Worm (Caenorhabditis elegans) whole organism, young adult: ENCODE data around the gene chil-14.

Source experiments
- B0336.3 ChIP-seq: fragments of 200-800 bp; sonication (Bioruptor generic); IDR thresholded peaks from 2 replicates; pipeline ENCODE4 v1.3.6; 2022; ENCODE audit warnings: missing genetic modification characterization, missing compliant biosample characterization
- C06A6.2 ChIP-seq: fragments of 200-800 bp; sonication (Bioruptor generic); conservative IDR thresholded peaks from 2 replicates; pipeline ENCODE4 v1.3.6; 2022; ENCODE audit warnings: missing genetic modification characterization, missing compliant biosample characterization
- F39B2.1 ChIP-seq: fragments of 200-800 bp; sonication (Bioruptor generic); IDR thresholded peaks from 2 replicates; pipeline ENCODE4 v1.3.6; 2022; ENCODE audit warnings: missing genetic modification reagents, missing genetic modification characterization, missing compliant biosample characterization
- F52B5.7 ChIP-seq: sonication (generic microtip); optimal IDR thresholded peaks from 2 replicates; lab custom pipeline; 2016; ENCODE audit warnings: mild to moderate bottlenecking, missing genetic modification characterization, missing compliant biosample characterization
- K11D2.4 ChIP-seq: fragments of 200-800 bp; sonication (Bioruptor generic); IDR thresholded peaks from 2 replicates; pipeline ENCODE4 v1.3.6; 2022; ENCODE audit warnings: missing genetic modification reagents, missing genetic modification characterization, missing compliant biosample characterization
- atf-7 ChIP-seq: sonication (generic microtip); optimal IDR thresholded peaks from 2 replicates; lab custom pipeline; 2017; ENCODE audit warnings: mild to moderate bottlenecking, missing genetic modification characterization, missing compliant biosample characterization
- attf-6 ChIP-seq: fragments of 200-800 bp; sonication (Bioruptor generic); IDR thresholded peaks from 2 replicates; pipeline ENCODE4 v1.3.6; 2022; ENCODE audit warnings: missing genetic modification reagents, missing genetic modification characterization, missing compliant biosample characterization
- ceh-40 ChIP-seq: fragments of 200-800 bp; sonication (Bioruptor generic); IDR thresholded peaks from 2 replicates; pipeline ENCODE4 v1.3.6; 2022; ENCODE audit warnings: missing genetic modification characterization, missing compliant biosample characterization
- die-1 ChIP-seq: sonication (generic microtip); optimal IDR thresholded peaks from 2 replicates; lab custom pipeline; 2016; ENCODE audit warnings: missing genotype, mild to moderate bottlenecking, missing genetic modification characterization, missing compliant biosample characterization
- dox-1 ChIP-seq: fragments of 200-800 bp; sonication (Bioruptor generic); IDR thresholded peaks from 2 replicates; pipeline ENCODE4 v1.3.6; 2022; ENCODE audit warnings: missing genetic modification reagents, missing genetic modification characterization, missing compliant biosample characterization
- egl-44 ChIP-seq: fragments of 200-800 bp; sonication (Bioruptor generic); IDR thresholded peaks from 2 replicates; pipeline ENCODE4 v1.3.6; 2022; ENCODE audit warnings: missing genetic modification reagents, missing genetic modification characterization, missing compliant biosample characterization
- egrh-3 ChIP-seq: fragments of 200-800 bp; sonication (Bioruptor generic); IDR thresholded peaks from 2 replicates; pipeline ENCODE4 v1.3.6; 2022; ENCODE audit warnings: missing genetic modification reagents, missing genetic modification characterization, missing compliant biosample characterization
- ets-4 ChIP-seq: fragments of 200-800 bp; sonication (Bioruptor generic); optimal IDR thresholded peaks from 2 replicates; lab custom pipeline; 2018; ENCODE audit warnings: mild to moderate bottlenecking, missing genetic modification characterization, missing compliant biosample characterization
- hlh-12 ChIP-seq: sonication (generic microtip); optimal IDR thresholded peaks from 2 replicates; lab custom pipeline; 2016; ENCODE audit warnings: missing genetic modification characterization, missing compliant biosample characterization
- hmg-1.2 ChIP-seq: fragments of 200-800 bp; sonication (Bioruptor generic); IDR thresholded peaks from 2 replicates; pipeline ENCODE4 v1.3.6; 2022; ENCODE audit warnings: missing genetic modification reagents, missing genetic modification characterization, missing compliant biosample characterization
- let-526 ChIP-seq: fragments of 200-800 bp; sonication (Bioruptor generic); IDR thresholded peaks from 2 replicates; pipeline ENCODE4 v1.3.6; 2022; ENCODE audit warnings: missing genetic modification reagents, missing genetic modification characterization, missing compliant biosample characterization
- let-607 ChIP-seq, 2 experiments: fragments of 200-800 bp in 1 of 2; sonication (Bioruptor generic) in 1 of 2; sonication (generic microtip) in 1 of 2; optimal IDR thresholded peaks; 2 replicates each; lab custom pipeline; 2016 to 2018; ENCODE audit warnings: mild to moderate bottlenecking in 2 of 2, missing compliant biosample characterization in 2 of 2, missing genetic modification characterization in 2 of 2, moderate library complexity in 2 of 2, missing genotype in 1 of 2
- lin-54 ChIP-seq: fragments of 200-800 bp; sonication (Bioruptor generic); optimal IDR thresholded peaks from 2 replicates; lab custom pipeline; 2018; ENCODE audit warnings: mild to moderate bottlenecking, missing genetic modification characterization, missing compliant biosample characterization
- madf-10 ChIP-seq: sonication (generic microtip); optimal IDR thresholded peaks from 2 replicates; lab custom pipeline; 2016; ENCODE audit warnings: mild to moderate bottlenecking, missing genetic modification characterization, missing compliant biosample characterization
- mcd-1 ChIP-seq: fragments of 200-800 bp; sonication (Bioruptor generic); IDR thresholded peaks from 2 replicates; pipeline ENCODE4 v1.3.6; 2022; ENCODE audit warnings: missing genetic modification reagents, missing genetic modification characterization, missing compliant biosample characterization
- nfya-2 ChIP-seq: fragments of 200-800 bp; sonication (Bioruptor generic); IDR thresholded peaks from 2 replicates; pipeline ENCODE4 v1.3.6; 2022; ENCODE audit warnings: missing genetic modification reagents, missing genetic modification characterization, missing compliant biosample characterization
- nfyb-1 ChIP-seq: fragments of 200-800 bp; sonication (Bioruptor generic); IDR thresholded peaks from 2 replicates; pipeline ENCODE4 v1.3.6; 2022; ENCODE audit warnings: missing genetic modification reagents, missing genetic modification characterization, missing compliant biosample characterization
- nhr-120 ChIP-seq: fragments of 200-800 bp; sonication (Bioruptor generic); IDR thresholded peaks from 2 replicates; pipeline ENCODE4 v1.3.6; 2022; ENCODE audit warnings: missing genetic modification characterization, missing compliant biosample characterization
- nhr-179 ChIP-seq: sonication (generic microtip); optimal IDR thresholded peaks from 2 replicates; lab custom pipeline; 2016; ENCODE audit warnings: mild to moderate bottlenecking, missing genetic modification characterization, missing compliant biosample characterization
- nhr-80 ChIP-seq: sonication (generic microtip); optimal IDR thresholded peaks from 2 replicates; lab custom pipeline; 2016; ENCODE audit warnings: missing genetic modification characterization, missing compliant biosample characterization
- rcor-1 ChIP-seq: fragments of 200-800 bp; sonication (Bioruptor generic); IDR thresholded peaks from 2 replicates; pipeline ENCODE4 v1.3.6; 2022; ENCODE audit warnings: missing genetic modification reagents, missing genetic modification characterization, missing compliant biosample characterization
- snpc-1.1 ChIP-seq: sonication (generic microtip); optimal IDR thresholded peaks from 2 replicates; lab custom pipeline; 2017; ENCODE audit warnings: missing genetic modification characterization, mild to moderate bottlenecking, missing compliant biosample characterization, antibody characterized with exemption, moderate library complexity, missing genotype, missing genetic modification reagents; ENCODE audit not compliant: insufficient read depth
- snpc-4 ChIP-seq, 5 experiments: fragments of 150-350 bp in 1 of 5; sonication (generic microtip) in 4 of 5; optimal IDR thresholded peaks; 2 replicates each; lab custom pipeline; 2014 to 2018; ENCODE audit warnings: missing genetic modification characterization in 5 of 5, missing biosample characterization in 3 of 5, antibody characterized with exemption in 2 of 5, mild to moderate bottlenecking in 2 of 5, missing compliant biosample characterization in 2 of 5, missing genotype in 2 of 5, moderate library complexity in 2 of 5, missing genetic modification reagents in 1 of 5
- sptf-2 ChIP-seq: fragments of 200-800 bp; sonication (Bioruptor generic); optimal IDR thresholded peaks from 2 replicates; lab custom pipeline; 2018; ENCODE audit warnings: mild to moderate bottlenecking, missing genetic modification characterization, missing compliant biosample characterization
- ztf-22 ChIP-seq: fragments of 200-800 bp; sonication (Bioruptor generic); optimal IDR thresholded peaks from 2 replicates; lab custom pipeline; 2018; ENCODE audit warnings: mild to moderate bottlenecking, missing genetic modification characterization, moderate library complexity, missing compliant biosample characterization
- ztf-26 ChIP-seq: sonication (generic microtip); optimal IDR thresholded peaks from 2 replicates; lab custom pipeline; 2017; ENCODE audit warnings: missing genetic modification characterization, missing compliant biosample characterization

chil-14 gene

ce11 chrV:1450160-1450559, 4.7 kb upstream of the chil-14 start, which contains the start of gene cnc-2:
TSS of gene cnc-2 (minus strand) at chrV:1450183.
- TF ChIP-seq let-607 (tag; optimal IDR thresholded peaks at IDR 0.05; lab: Kevin White, UChicago) (no peak), die-1 (tag; lab: Kevin White, UChicago) (no peak), attf-6 (no peak), madf-10 (tag; lab: Kevin White, UChicago) (no peak)

ce11 chrV:1451334-1451733, 3.5 kb upstream of the chil-14 start, which contains the start of gene srj-23:
TSS of gene srj-23 (plus strand) at chrV:1451634.
- TF ChIP-seq madf-10 (tag; lab: Kevin White, UChicago) (no peak), nfyb-1 (GFP tag; lab: Robert Waterston, UW) (no peak), K11D2.4 (GFP tag; lab: Robert Waterston, UW) (no peak), egl-44 (no peak), F39B2.1 (GFP tag; lab: Robert Waterston, UW) (no peak)

ce11 chrV:1455280-1455679, 418 bp downstream of the chil-14 start:
- TF ChIP-seq snpc-4 (GFP tag; optimal IDR thresholded peaks at IDR 0.05; lab: Kevin White, UChicago) (peak; percentile 29), snpc-4 (tag; optimal IDR thresholded peaks at IDR 0.05; lab: Kevin White, UChicago) (peak in 3 of 4 experiments; percentile 71 to 94 (median 91)), B0336.3 (GFP tag; lab: Robert Waterston, UW) (0 out of 2 replicates have a peak, but pooled peaks have one; percentile 22), hmg-1.2 (peak; percentile 78), let-526 (GFP tag; lab: Robert Waterston, UW) (no peak), hlh-12 (tag; lab: Kevin White, UChicago) (no peak), dox-1 (GFP tag; lab: Robert Waterston, UW) (peak; percentile 49; the same call in 1 of the 2 replicates), F52B5.7 (tag; lab: Kevin White, UChicago) (no peak), egrh-3 (GFP tag; lab: Robert Waterston, UW) (peak; percentile 62; the same call in 1 of the 2 replicates), snpc-1.1 (peak; percentile 78), nhr-179 (tag; lab: Kevin White, UChicago) (no peak), ceh-40 (GFP tag; lab: Robert Waterston, UW) (no peak), ztf-26 (tag; lab: Kevin White, UChicago) (no peak), nhr-120 (GFP tag; lab: Robert Waterston, UW) (0 out of 2 replicates have a peak, but pooled peaks have one; percentile 52), mcd-1 (GFP tag; lab: Robert Waterston, UW) (peak; percentile 40; the same call in 1 of the 2 replicates), C06A6.2 (GFP tag; lab: Robert Waterston, UW) (no peak)

ce11 chrV:1456614-1457013, 1.8 kb downstream of the chil-14 start:
- TF ChIP-seq lin-54 (GFP tag; lab: Kevin White, UChicago) (peak; percentile 8), atf-7 (tag; lab: Kevin White, UChicago) (peak; percentile 65), nfya-2 (no peak), ets-4 (GFP tag; lab: Kevin White, UChicago) (peak; percentile 78), ztf-22 (GFP tag; lab: Kevin White, UChicago) (peak; percentile 74), B0336.3 (GFP tag; lab: Robert Waterston, UW) (peak; percentile 56; the same call in 1 of the 2 replicates), rcor-1 (GFP tag; lab: Robert Waterston, UW) (no peak), nhr-80 (tag; lab: Kevin White, UChicago) (peak; percentile 73)
- TF ChIP-seq, all 124 proteins: peak for 6

- TF ChIP-seq sptf-2: no peak
- TF ChIP-seq nhr-80 (tag; lab: Kevin White, UChicago): peak; percentile 79
- 0 out of 2 replicates have a peak, but pooled peaks have one; percentile 16 for TF ChIP-seq B0336.3 (GFP tag; lab: Robert Waterston, UW)
Observed at ce11 chrV:1459374-1459926, 4.6 kb downstream of the chil-14 start.
